Worm (Caenorhabditis elegans): ENCODE results near the gene ndub-6.

ce11 chrIV:11623060-11623459 is 29.1 kb upstream of the ndub-6 start, which contains the start of gene lys-4:
- TF ChIP-seq mab-5 (tag; optimal IDR thresholded peaks at IDR 0.05) (no peak), nhr-237 (tag; optimal IDR thresholded peaks at IDR 0.05) (no peak), ZK546.5 (tag; optimal IDR thresholded peaks at IDR 0.05) (no peak)
